Fruit fly (Drosophila melanogaster): ENCODE results near the gene CG34011.
A peak's percentile ranks its signal among the peaks of the same experiment; 100 is the strongest.

CG34011 gene

DNA sequence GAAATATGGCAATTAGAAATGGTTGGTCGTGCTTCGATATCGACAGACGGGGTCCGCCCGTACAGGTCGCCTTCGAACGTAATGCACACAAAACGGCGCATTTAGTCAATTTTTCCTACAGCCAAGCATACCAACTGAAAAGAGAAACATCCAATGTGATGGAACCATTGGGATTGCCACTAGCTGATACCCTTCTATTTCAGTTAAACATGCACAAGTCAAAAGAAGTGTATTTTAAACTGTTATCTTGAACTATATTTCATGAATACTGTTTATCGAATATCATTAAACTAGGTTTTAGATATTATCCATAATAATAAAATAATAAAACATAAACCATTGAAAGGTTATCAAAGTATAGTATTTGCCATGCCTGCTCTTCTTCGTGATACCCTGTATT is 9.5 kb downstream of the CG34011 start:
- TF ChIP-seq foxo (GFP tag; optimal IDR thresholded peaks at IDR 0.05) (no peak), Dfd (GFP tag; optimal IDR thresholded peaks at IDR 0.05) (no peak), br (GFP tag; optimal IDR thresholded peaks at IDR 0.05) (no peak), tai (GFP tag; optimal IDR thresholded peaks at IDR 0.05) (no peak)

DNA sequence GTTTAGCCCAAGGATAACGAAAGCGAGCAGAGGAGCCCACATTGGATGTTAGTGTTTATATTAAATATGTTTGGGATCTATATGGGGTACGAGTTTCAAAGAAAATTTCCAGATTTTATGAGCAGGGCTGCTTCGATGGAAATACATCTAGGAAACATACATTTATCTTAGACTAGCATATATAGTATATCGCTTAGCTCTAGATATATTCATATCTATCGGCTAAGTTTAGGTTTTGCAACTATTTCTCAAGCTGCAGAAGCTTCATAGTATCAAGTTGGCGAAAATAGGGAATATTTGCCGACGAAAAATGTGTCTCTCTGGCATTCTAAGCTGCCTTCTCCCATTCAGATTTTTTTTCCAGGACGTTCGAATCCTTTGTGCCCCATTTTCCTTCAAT is 12.2 kb downstream of the CG34011 start, which contains the start of gene CG14006:
CG14006 (minus strand) TSS at position 101 of the 400 bp plus-strand sequence.
- TF ChIP-seq pan (optimal IDR thresholded peaks at IDR 0.05), result no peak
- TF ChIP-seq Dif (GFP tag; optimal IDR thresholded peaks at IDR 0.05; ENCODE audit: partially characterized antibody), result no peak
- TF ChIP-seq Rel (GFP tag; optimal IDR thresholded peaks at IDR 0.05), result no peak
- TF ChIP-seq Rel (tag; optimal IDR thresholded peaks at IDR 0.05), result no peak
- no peak for TF ChIP-seq psq (GFP tag; optimal IDR thresholded peaks at IDR 0.05)

DNA sequence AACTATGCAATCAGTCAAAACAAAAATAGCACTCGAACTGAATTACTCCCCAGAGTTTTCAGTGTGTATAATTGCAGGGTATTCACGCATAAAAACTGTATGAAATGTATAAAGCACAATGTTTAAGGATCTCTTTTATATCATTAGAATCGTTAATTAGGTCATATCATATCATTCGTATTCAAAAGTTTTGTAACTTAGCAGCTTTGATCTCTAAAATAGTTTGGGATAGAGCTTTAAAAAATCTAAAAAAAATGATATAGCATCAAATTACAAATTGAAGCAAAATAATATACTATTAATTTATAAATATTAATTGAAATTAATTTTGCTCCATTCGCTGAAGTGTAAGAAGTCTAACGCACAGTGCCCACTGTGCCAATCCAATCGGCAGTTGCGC is 13.9 kb downstream of the CG34011 start:
- TF ChIP-seq brk (GFP tag; optimal IDR thresholded peaks at IDR 0.05) (no peak), psq (GFP tag; optimal IDR thresholded peaks at IDR 0.05) (no peak), fru (GFP tag; optimal IDR thresholded peaks at IDR 0.05) (no peak), Sp1 (GFP tag; optimal IDR thresholded peaks at IDR 0.05) (no peak), GATAd (GFP tag; optimal IDR thresholded peaks at IDR 0.05) (no peak), Mio (GFP tag; optimal IDR thresholded peaks at IDR 0.05) (no peak)

DNA sequence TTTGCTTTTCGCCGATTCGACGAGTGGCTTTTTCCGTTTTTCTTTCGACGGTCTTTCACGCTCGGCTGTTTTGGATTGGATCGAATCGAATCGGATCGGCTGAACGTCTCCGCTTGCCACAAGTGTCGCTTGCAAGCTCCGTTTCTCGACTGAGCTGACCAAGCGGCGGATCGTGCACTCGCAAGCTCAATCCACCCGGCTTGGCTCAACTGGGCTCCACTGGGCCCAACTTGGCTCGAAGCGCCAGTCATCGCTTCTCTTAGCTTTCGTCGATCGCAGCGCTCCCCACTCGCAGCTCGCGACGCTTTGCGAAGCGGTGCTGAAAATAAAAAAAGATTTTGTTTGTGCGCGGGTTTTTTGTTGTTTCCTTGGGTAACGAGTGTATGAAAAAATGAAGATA is 24.2 kb downstream of the CG34011 start:
- no peak for TF ChIP-seq rgr (GFP tag; optimal IDR thresholded peaks at IDR 0.05)

DNA sequence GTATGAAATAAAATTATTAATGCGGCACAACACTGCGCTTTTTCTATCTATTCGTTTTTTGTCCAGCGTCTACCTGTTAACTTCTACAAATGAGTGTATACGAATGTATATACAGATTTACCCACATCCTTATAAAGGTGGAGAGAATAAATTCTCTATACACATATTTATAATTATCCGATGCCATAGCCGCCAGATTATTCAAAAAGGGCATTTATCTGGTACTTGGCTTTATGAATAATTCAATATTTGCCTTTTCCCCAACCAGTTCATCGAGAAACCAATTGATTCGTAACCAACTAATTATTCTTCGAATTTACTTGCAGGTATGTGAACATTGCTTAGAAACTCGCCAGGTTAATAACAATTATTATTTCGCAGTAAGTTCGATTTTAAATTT is 24.6 kb downstream of the CG34011 start, which contains the start of gene CG11147:
CG11147 (minus strand) TSS at position 101 of the 400 bp plus-strand sequence.
- TF ChIP-seq fru (GFP tag; optimal IDR thresholded peaks at IDR 0.05) (no peak), Jra (GFP tag; optimal IDR thresholded peaks at IDR 0.05) (no peak), br (GFP tag; optimal IDR thresholded peaks at IDR 0.05) (no peak), brk (GFP tag; optimal IDR thresholded peaks at IDR 0.05) (no peak)

DNA sequence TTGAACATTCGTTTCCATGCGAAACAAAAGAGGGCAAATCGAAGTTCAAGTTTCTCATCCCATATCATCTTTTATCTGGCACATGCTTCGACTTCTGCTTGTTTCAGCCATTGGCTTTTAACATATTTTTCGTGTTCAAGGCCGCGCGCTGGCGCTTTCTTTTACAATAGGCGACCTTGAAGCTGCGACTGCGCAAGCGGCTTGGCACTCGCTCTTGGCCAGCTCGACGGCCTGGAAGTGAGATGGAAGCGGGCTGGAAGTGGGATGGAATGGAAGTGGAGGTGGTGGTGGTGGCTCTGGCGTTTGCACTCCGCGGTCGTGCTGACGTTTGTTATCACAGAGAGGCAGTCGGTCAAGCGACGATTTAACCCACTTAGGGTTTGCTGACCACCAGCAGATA is 25.9 kb downstream of the CG34011 start:
- TF ChIP-seq Dfd (GFP tag; optimal IDR thresholded peaks at IDR 0.05) (no peak), sage (GFP tag; optimal IDR thresholded peaks at IDR 0.05) (no peak), dsf (GFP tag; optimal IDR thresholded peaks at IDR 0.05; ENCODE audit: borderline replicate concordance) (no peak), ey (GFP tag; optimal IDR thresholded peaks at IDR 0.05) (no peak), GATAd (GFP tag; optimal IDR thresholded peaks at IDR 0.05) (no peak)

DNA sequence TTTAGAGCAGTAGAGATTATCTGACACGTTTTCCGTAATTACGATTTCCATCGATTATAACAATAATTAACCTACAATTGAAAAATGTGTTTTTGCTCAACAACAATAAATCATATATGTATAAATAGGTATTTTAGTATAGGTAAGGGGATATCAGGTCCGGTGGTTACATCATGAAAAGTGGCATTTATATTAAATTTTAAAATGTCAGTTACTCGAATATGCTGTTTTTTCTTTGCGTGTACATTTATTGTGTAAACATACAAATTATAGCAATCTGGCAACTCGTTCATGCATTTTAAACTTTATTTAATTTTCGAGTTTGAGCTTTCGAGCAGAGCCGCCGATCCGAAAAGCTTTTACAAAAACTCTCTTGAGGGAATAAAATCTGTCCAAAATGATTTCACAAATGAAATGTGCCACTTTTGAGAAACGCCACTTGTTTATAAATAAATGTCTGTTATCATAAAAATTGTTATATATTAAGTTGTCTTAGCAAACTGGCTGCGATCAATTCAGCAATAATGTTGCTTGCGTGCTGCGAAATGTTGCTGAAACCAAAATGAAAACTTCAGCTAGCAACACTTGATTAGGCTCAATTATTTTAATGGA is 27.1 kb downstream of the CG34011 start:
- TF ChIP-seq Hr83 (GFP tag; optimal IDR thresholded peaks at IDR 0.05; ENCODE audit: poor library complexity, severe bottlenecking) (no peak), ey (GFP tag; optimal IDR thresholded peaks at IDR 0.05) (no peak), brk (GFP tag; optimal IDR thresholded peaks at IDR 0.05) (no peak), Vsx2 (GFP tag; optimal IDR thresholded peaks at IDR 0.05; ENCODE audit: partially characterized antibody) (no peak), CG9705 (GFP tag; optimal IDR thresholded peaks at IDR 0.05) (no peak), Hnf4 (GFP tag; optimal IDR thresholded peaks at IDR 0.05) (no peak), Rel (GFP tag; optimal IDR thresholded peaks at IDR 0.05) (no peak), Rel (tag; optimal IDR thresholded peaks at IDR 0.05) (no peak), foxo (GFP tag; optimal IDR thresholded peaks at IDR 0.05) (peak in 1 of 2 experiments; percentile 19), Abd-B (GFP tag; optimal IDR thresholded peaks at IDR 0.05) (no peak), jim (GFP tag; optimal IDR thresholded peaks at IDR 0.05) (no peak), Hr78 (GFP tag; optimal IDR thresholded peaks at IDR 0.05) (no peak), HLH106 (tag; optimal IDR thresholded peaks at IDR 0.05) (peak; percentile 25), woc (GFP tag; optimal IDR thresholded peaks at IDR 0.05) (no peak), OdsH (GFP tag; optimal IDR thresholded peaks at IDR 0.05) (no peak)
